Fruit fly (Drosophila melanogaster) whole organism, wandering third instar larva: ENCODE measurements around the gene qjt.

Experiments
- CG32264 ChIP-seq: fragments of 200-800 bp; sonication (Bioruptor generic); optimal IDR thresholded peaks from 2 replicates; lab custom pipeline; 2016; ENCODE audit warnings: missing biosample characterization, missing genetic modification characterization
- CG9705 ChIP-seq: fragments of 200-800 bp; sonication (Bioruptor generic); optimal IDR thresholded peaks from 2 replicates; lab custom pipeline; 2018; ENCODE audit warnings: missing biosample characterization, mild to moderate bottlenecking, missing genetic modification characterization
- Dif ChIP-seq: fragments of 200-275, 200-300 bp; sonication (Bioruptor generic); optimal IDR thresholded peaks from 2 replicates; lab custom pipeline; 2018; ENCODE audit warnings: missing biosample characterization, missing genetic modification characterization; ENCODE audit not compliant: partially characterized antibody
- HLH106 ChIP-seq: fragments of 200-800 bp; optimal IDR thresholded peaks from 3 replicates; lab custom pipeline; 2019; ENCODE audit warnings: missing biosample characterization, mild to moderate bottlenecking, missing genetic modification characterization, moderate library complexity
- Hnf4 ChIP-seq: fragments of 200-800 bp; sonication (Bioruptor generic); optimal IDR thresholded peaks from 2 replicates; lab custom pipeline; 2016; ENCODE audit warnings: missing biosample characterization, mild to moderate bottlenecking, missing genetic modification characterization
- Hr78 ChIP-seq: fragments of >200 bp; optimal IDR thresholded peaks from 2 replicates; lab custom pipeline; 2017; ENCODE audit warnings: missing biosample characterization, missing genetic modification characterization
- Vsx2 ChIP-seq: fragments of 200-300, 225-300 bp; sonication (Bioruptor generic); optimal IDR thresholded peaks from 2 replicates; lab custom pipeline; 2018; ENCODE audit warnings: missing biosample characterization, missing genetic modification characterization; ENCODE audit not compliant: partially characterized antibody
- br ChIP-seq: fragments of 200-800 bp; sonication (Bioruptor generic); optimal IDR thresholded peaks from 2 replicates; lab custom pipeline; 2016; ENCODE audit warnings: missing biosample characterization, missing genetic modification characterization
- h ChIP-seq: fragments of 200-800 bp; sonication (Bioruptor generic); optimal IDR thresholded peaks from 3 replicates; lab custom pipeline; 2016; ENCODE audit warnings: missing biosample characterization, mild to moderate bottlenecking, missing genetic modification characterization
- lola ChIP-seq: fragments of >200 bp; optimal IDR thresholded peaks from 2 replicates; lab custom pipeline; 2017; ENCODE audit warnings: missing biosample characterization, missing genetic modification characterization
- pan ChIP-seq: fragments of >200 bp; optimal IDR thresholded peaks from 2 replicates; lab custom pipeline; 2017
- psq ChIP-seq: fragments of 200-800 bp; sonication (Bioruptor generic); optimal IDR thresholded peaks from 3 replicates; lab custom pipeline; 2017; ENCODE audit warnings: missing biosample characterization, mild to moderate bottlenecking, missing genetic modification characterization, moderate library complexity
- tai ChIP-seq: sonication (Bioruptor generic); optimal IDR thresholded peaks from 2 replicates; lab custom pipeline; 2016; ENCODE audit warnings: missing biosample characterization, missing genetic modification characterization

DNA sequence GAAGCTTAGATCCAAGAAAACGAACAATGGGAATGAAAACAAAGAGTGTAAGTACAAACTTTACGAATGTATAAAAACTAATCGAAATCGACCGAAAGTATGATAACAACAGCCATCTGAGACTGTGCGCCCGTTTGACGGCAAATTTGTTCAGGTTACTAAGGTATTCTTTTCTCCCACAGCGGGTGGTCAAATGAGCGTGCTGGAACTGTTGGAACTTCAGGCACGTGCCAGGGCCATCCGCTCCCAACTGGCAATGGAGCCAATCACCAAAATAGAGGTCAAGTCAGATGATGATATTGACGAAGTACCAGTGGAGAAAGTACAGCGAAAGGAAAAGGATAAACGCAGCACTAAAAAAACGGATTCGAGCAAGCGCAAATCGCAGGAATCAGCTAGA is 42.6 kb upstream of the qjt start, which contains the start of gene CG12229:
- TF ChIP-seq CG9705 (GFP tag; lab: Kevin White, UChicago) (no peak), Dif (GFP tag; lab: Kevin White, UChicago) (no peak), pan (lab: Kevin White, UChicago) (no peak), Hnf4 (no peak), br (GFP tag; lab: Kevin White, UChicago) (no peak), CG32264 (GFP tag; lab: Kevin White, UChicago) (no peak), HLH106 (tag; lab: Kevin White, UChicago) (no peak), lola (no peak), Hr78 (GFP tag; lab: Kevin White, UChicago) (no peak), tai (no peak), psq (GFP tag; lab: Kevin White, UChicago) (no peak), h (GFP tag; lab: Kevin White, UChicago) (no peak), Vsx2 (GFP tag; lab: Kevin White, UChicago) (no peak)
